Worm (Caenorhabditis elegans) whole organism, late embryonic: ENCODE data around the gene F54D5.3.
A peak's percentile ranks its signal among the peaks of the same experiment; 100 is the strongest.

Experiments
- C08G9.2 ChIP-seq: sonication (generic microtip); optimal IDR thresholded peaks from 2 replicates; lab custom pipeline; 2016; ENCODE audit warnings: mild to moderate bottlenecking, missing genetic modification characterization, moderate library complexity, missing compliant biosample characterization
- K02D7.2 ChIP-seq: sonication (generic microtip); optimal IDR thresholded peaks from 2 replicates; lab custom pipeline; 2017; ENCODE audit warnings: mild to moderate bottlenecking, missing genetic modification characterization, missing compliant biosample characterization
- T23F11.4 ChIP-seq: fragments of 200-800 bp; sonication (Bioruptor generic); optimal IDR thresholded peaks from 2 replicates; lab custom pipeline; 2018; ENCODE audit warnings: mild to moderate bottlenecking, missing genetic modification characterization, missing compliant biosample characterization
- ceh-19 ChIP-seq: fragments of 200-800 bp; sonication (Bioruptor generic); optimal IDR thresholded peaks from 2 replicates; lab custom pipeline; 2018; ENCODE audit warnings: mild to moderate bottlenecking, missing genetic modification characterization, missing compliant biosample characterization
- ceh-24 ChIP-seq: sonication (generic microtip); optimal IDR thresholded peaks from 2 replicates; lab custom pipeline; 2016; ENCODE audit warnings: mild to moderate bottlenecking, missing genetic modification characterization, missing compliant biosample characterization
- ceh-31 ChIP-seq: sonication (generic microtip); optimal IDR thresholded peaks from 2 replicates; lab custom pipeline; 2016; ENCODE audit warnings: missing genetic modification characterization, missing compliant biosample characterization
- ceh-34 ChIP-seq: sonication (generic microtip); optimal IDR thresholded peaks from 2 replicates; lab custom pipeline; 2016; ENCODE audit warnings: mild to moderate bottlenecking, missing genetic modification characterization, missing compliant biosample characterization
- ceh-45 ChIP-seq: fragments of 200-800 bp; sonication (Bioruptor generic); IDR thresholded peaks from 2 replicates; pipeline ENCODE4 v1.3.6; 2022; ENCODE audit warnings: missing genetic modification reagents, missing genetic modification characterization, missing compliant biosample characterization
- ceh-48 ChIP-seq: sonication (generic microtip); optimal IDR thresholded peaks from 2 replicates; lab custom pipeline; 2016; ENCODE audit warnings: missing genetic modification characterization, inconsistent platforms, missing compliant biosample characterization
- ceh-9 ChIP-seq: sonication (generic microtip); optimal IDR thresholded peaks from 2 replicates; lab custom pipeline; 2016; ENCODE audit warnings: mild to moderate bottlenecking, missing genetic modification characterization, inconsistent platforms, missing compliant biosample characterization
- che-1 ChIP-seq: sonication (generic microtip); optimal IDR thresholded peaks from 2 replicates; lab custom pipeline; 2016; ENCODE audit warnings: mild to moderate bottlenecking, missing genetic modification characterization, missing compliant biosample characterization
- elt-4 ChIP-seq: sonication (generic microtip); optimal IDR thresholded peaks from 2 replicates; lab custom pipeline; 2016; ENCODE audit warnings: missing genetic modification characterization, missing compliant biosample characterization
- ets-4 ChIP-seq: sonication (generic microtip); optimal IDR thresholded peaks from 2 replicates; lab custom pipeline; 2016; ENCODE audit warnings: missing genetic modification characterization, missing compliant biosample characterization
- eyg-1 ChIP-seq: sonication (generic microtip); optimal IDR thresholded peaks from 2 replicates; lab custom pipeline; 2016; ENCODE audit warnings: missing genotype, missing genetic modification characterization, missing compliant biosample characterization
- fax-1 ChIP-seq: sonication (generic microtip); optimal IDR thresholded peaks from 2 replicates; lab custom pipeline; 2016; ENCODE audit warnings: missing genotype, missing genetic modification characterization, missing compliant biosample characterization
- fkh-10 ChIP-seq: fragments of 150-350 bp; optimal IDR thresholded peaks from 2 replicates; lab custom pipeline; 2014; ENCODE audit warnings: missing biosample characterization, missing genetic modification reagents, missing genetic modification characterization
- fkh-6 ChIP-seq: sonication (generic microtip); optimal IDR thresholded peaks from 2 replicates; lab custom pipeline; 2016; ENCODE audit warnings: missing genetic modification characterization, missing compliant biosample characterization
- hlh-13 ChIP-seq: fragments of 200-800 bp; sonication (Bioruptor generic); optimal IDR thresholded peaks from 2 replicates; lab custom pipeline; 2018; ENCODE audit warnings: mild to moderate bottlenecking, missing genetic modification characterization, missing compliant biosample characterization
- hlh-15 ChIP-seq: sonication (generic microtip); optimal IDR thresholded peaks from 2 replicates; lab custom pipeline; 2016; ENCODE audit warnings: missing genetic modification characterization, missing compliant biosample characterization
- hlh-6 ChIP-seq: sonication (generic microtip); optimal IDR thresholded peaks from 2 replicates; lab custom pipeline; 2016; ENCODE audit warnings: missing genotype, missing genetic modification characterization, missing compliant biosample characterization
- lin-11 ChIP-seq: fragments of 200-800 bp; sonication (Bioruptor generic); optimal IDR thresholded peaks from 2 replicates; lab custom pipeline; 2018; ENCODE audit warnings: mild to moderate bottlenecking, missing genetic modification characterization, missing compliant biosample characterization
- madf-2 ChIP-seq: sonication (generic microtip); optimal IDR thresholded peaks from 2 replicates; lab custom pipeline; 2017; ENCODE audit warnings: missing genetic modification characterization, missing compliant biosample characterization
- mec-3 ChIP-seq: sonication (generic microtip); optimal IDR thresholded peaks from 2 replicates; lab custom pipeline; 2016; ENCODE audit warnings: borderline replicate concordance, missing genetic modification characterization, missing compliant biosample characterization
- nfya-1 ChIP-seq: sonication (generic microtip); optimal IDR thresholded peaks from 2 replicates; lab custom pipeline; 2017; ENCODE audit warnings: missing genetic modification characterization, mild to moderate bottlenecking, missing compliant biosample characterization, antibody characterized with exemption, moderate library complexity
- nhr-232 ChIP-seq: sonication (generic microtip); optimal IDR thresholded peaks from 2 replicates; lab custom pipeline; 2016; ENCODE audit warnings: missing genetic modification characterization, missing compliant biosample characterization
- npax-4 ChIP-seq: sonication (generic microtip); optimal IDR thresholded peaks from 2 replicates; lab custom pipeline; 2016; ENCODE audit warnings: missing genetic modification characterization, missing compliant biosample characterization
- odd-2 ChIP-seq: sonication (generic microtip); optimal IDR thresholded peaks from 2 replicates; lab custom pipeline; 2017; ENCODE audit warnings: antibody characterized with exemption, mild to moderate bottlenecking, missing genetic modification characterization, missing compliant biosample characterization
- pax-1 ChIP-seq: fragments of 150-350 bp; optimal IDR thresholded peaks from 2 replicates; lab custom pipeline; 2014; ENCODE audit warnings: missing biosample characterization, missing genetic modification characterization
- pqm-1 ChIP-seq: sonication (generic microtip); optimal IDR thresholded peaks from 2 replicates; lab custom pipeline; 2016; ENCODE audit warnings: missing genetic modification characterization, missing compliant biosample characterization
- pros-1 ChIP-seq: fragments of 150-350 bp; optimal IDR thresholded peaks from 2 replicates; lab custom pipeline; 2014; ENCODE audit warnings: missing biosample characterization, missing genetic modification reagents, missing genetic modification characterization
- ref-2 ChIP-seq: sonication (generic microtip); optimal IDR thresholded peaks from 2 replicates; lab custom pipeline; 2016; ENCODE audit warnings: missing genetic modification characterization, missing compliant biosample characterization
- sox-4 ChIP-seq: sonication (generic microtip); optimal IDR thresholded peaks from 2 replicates; lab custom pipeline; 2017; ENCODE audit warnings: mild to moderate bottlenecking, missing genetic modification characterization, inconsistent platforms, missing compliant biosample characterization
- syd-9 ChIP-seq: sonication (generic microtip); optimal IDR thresholded peaks from 2 replicates; lab custom pipeline; 2016; ENCODE audit warnings: mild to moderate bottlenecking, missing genetic modification characterization, moderate library complexity, missing compliant biosample characterization
- tbx-2 ChIP-seq: sonication (generic microtip); optimal IDR thresholded peaks from 2 replicates; lab custom pipeline; 2016; ENCODE audit warnings: missing genetic modification characterization, missing compliant biosample characterization
- unc-55 ChIP-seq: sonication (generic microtip); optimal IDR thresholded peaks from 2 replicates; lab custom pipeline; 2017; ENCODE audit warnings: missing biosample characterization, missing genetic modification reagents, missing genetic modification characterization

Gene F54D5.3

DNA sequence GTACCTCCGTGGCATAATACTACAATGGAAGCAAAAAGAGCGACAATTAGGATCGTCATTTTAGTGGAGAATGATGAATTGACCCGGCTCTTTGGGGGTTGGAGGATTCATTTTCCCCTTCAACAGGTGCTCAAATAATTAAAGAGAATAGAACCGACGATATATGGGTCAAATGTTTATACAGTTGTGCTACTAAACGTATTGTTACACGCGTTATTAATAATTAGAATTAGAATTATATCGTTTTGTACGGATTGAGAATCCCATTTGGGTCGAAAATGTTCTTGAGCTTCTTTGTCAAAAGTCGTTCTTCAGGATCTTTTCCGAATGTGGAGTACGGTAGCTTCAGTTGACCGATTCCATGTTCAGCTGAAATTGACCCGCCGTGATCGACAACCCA, 32.9 kb upstream of the F54D5.3 start, which contains the start of gene Y62F5A.9:
Gene Y62F5A.9, minus strand, starts transcription at position 101 of the 400 bp plus-strand sequence.
- TF ChIP-seq ceh-34 (tag; lab: Kevin White, UChicago) (no peak), C08G9.2 (tag; lab: Kevin White, UChicago) (no peak), hlh-6 (tag; lab: Kevin White, UChicago) (no peak), elt-4 (tag; lab: Kevin White, UChicago) (no peak), npax-4 (tag; lab: Kevin White, UChicago) (no peak), pros-1 (tag; lab: Kevin White, UChicago) (no peak), ceh-9 (tag; lab: Kevin White, UChicago) (no peak), odd-2 (tag; lab: Kevin White, UChicago) (no peak), eyg-1 (tag; lab: Kevin White, UChicago) (no peak), fkh-6 (tag; lab: Kevin White, UChicago) (no peak), ceh-45 (GFP tag; lab: Robert Waterston, UW) (no peak)

DNA sequence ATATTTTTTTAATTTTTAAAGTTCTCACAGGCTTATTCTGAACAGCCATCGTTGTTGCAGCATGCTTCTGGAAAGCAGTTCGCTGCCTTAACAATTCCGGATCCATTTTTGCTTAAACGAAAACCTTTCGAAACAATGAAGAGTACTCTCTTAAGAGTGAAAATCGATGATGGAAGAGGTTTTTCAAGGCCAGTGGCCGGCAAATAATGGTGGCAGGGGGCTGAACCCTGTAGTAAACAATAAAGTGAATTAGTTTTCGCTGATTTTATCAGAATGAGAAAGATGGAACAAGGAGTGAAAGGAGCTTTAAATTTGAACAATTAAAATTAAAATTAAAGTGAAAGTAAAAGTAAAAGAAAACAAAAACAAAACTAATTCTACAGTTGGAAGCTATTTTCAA, 29.2 kb upstream of the F54D5.3 start, which contains the start of gene gtf-2E2:
Gene gtf-2E2, minus strand, starts transcription at position 111 of the 400 bp plus-strand sequence.
- TF ChIP-seq ceh-19 (GFP tag; lab: Kevin White, UChicago) = no peak
- TF ChIP-seq nfya-1 (tag; lab: Kevin White, UChicago) = peak; percentile 3
- TF ChIP-seq ref-2 = no peak
- TF ChIP-seq ceh-31 (tag; lab: Kevin White, UChicago) = peak; percentile 55
- no peak for TF ChIP-seq lin-11 (tag; lab: Kevin White, UChicago)
- TF ChIP-seq ceh-48 (tag; lab: Kevin White, UChicago) = peak; percentile 53
- peak; percentile 56 for TF ChIP-seq C08G9.2 (tag; lab: Kevin White, UChicago)
- no peak for TF ChIP-seq fkh-6 (tag; lab: Kevin White, UChicago)
- TF ChIP-seq sox-4 (tag; lab: Kevin White, UChicago) = no peak
- TF ChIP-seq tbx-2 (tag; lab: Kevin White, UChicago) = peak; percentile 25
- TF ChIP-seq syd-9 (tag; lab: Kevin White, UChicago) = no peak

- TF ChIP-seq madf-2 (no peak), ceh-34 (tag; lab: Kevin White, UChicago) (no peak), unc-55 (GFP tag; lab: Kevin White, UChicago) (peak; percentile 17)
- TF ChIP-seq, all 69 proteins: peak for 1
These were observed 28.6 kb upstream of the F54D5.3 start for ce11 chrII:11542958-11543357.

ce11 chrII:11544714-11545113, 26.9 kb upstream of the F54D5.3 start, which contains the start of gene F54D5.9:
Gene F54D5.9 (minus strand): TSS chrII:11544828.
- TF ChIP-seq ceh-19 (GFP tag; lab: Kevin White, UChicago) (no peak), C08G9.2 (tag; lab: Kevin White, UChicago) (no peak), eyg-1 (tag; lab: Kevin White, UChicago) (no peak), K02D7.2 (tag; lab: Kevin White, UChicago) (no peak), fkh-10 (no peak), hlh-13 (no peak), che-1 (tag; lab: Kevin White, UChicago) (no peak), npax-4 (tag; lab: Kevin White, UChicago) (no peak), ceh-45 (GFP tag; lab: Robert Waterston, UW) (no peak), mec-3 (tag; lab: Kevin White, UChicago) (no peak), ceh-48 (tag; lab: Kevin White, UChicago) (no peak), ets-4 (no peak), fax-1 (tag; lab: Kevin White, UChicago) (no peak), pax-1 (no peak), nhr-232 (tag; lab: Kevin White, UChicago) (no peak), ceh-24 (tag; lab: Kevin White, UChicago) (no peak), hlh-15 (tag; lab: Kevin White, UChicago) (no peak), pqm-1 (tag; lab: Kevin White, UChicago) (no peak), T23F11.4 (GFP tag; lab: Kevin White, UChicago) (no peak)
